Fruit fly (Drosophila melanogaster) whole organism: ENCODE data around the gene Acox3.

ENCODE experiments used
- CG8478 ChIP-seq: fragments of >200 bp; optimal IDR thresholded peaks from 2 replicates; lab custom pipeline; 2018; ENCODE audit warnings: inconsistent platforms
- Dll ChIP-seq: fragments of >200 bp; optimal IDR thresholded peaks from 2 replicates; lab custom pipeline; 2017
- EcR ChIP-seq, 2 experiments: fragments of >200 bp; optimal IDR thresholded peaks; 2 replicates each; lab custom pipeline; 2017; ENCODE audit warnings: missing biosample characterization in 2 of 2, missing genetic modification characterization in 2 of 2, missing genetic modification reagents in 2 of 2
- pan ChIP-seq: fragments of >200 bp; optimal IDR thresholded peaks from 2 replicates; lab custom pipeline; 2017
- psq ChIP-seq: fragments of >200 bp; optimal IDR thresholded peaks from 2 replicates; lab custom pipeline; 2017
- usp ChIP-seq: fragments of >200 bp; optimal IDR thresholded peaks from 2 replicates; lab custom pipeline; 2017; ENCODE audit warnings: missing biosample characterization, missing genetic modification characterization, mixed read lengths

- TF ChIP-seq psq (lab: Kevin White, UChicago) (no peak), CG8478 (no peak), EcR (GFP tag; optimal IDR thresholded peaks at IDR 0.05; lab: Kevin White, UChicago) (no peak), usp (GFP tag; lab: Kevin White, UChicago) (no peak), Dll (lab: Kevin White, UChicago) (no peak), pan (lab: Kevin White, UChicago) (no peak)
These were observed 21.9 kb downstream of the Acox3 start for dm6 chr2L:6426329-6426728.
